Fruit fly (Drosophila melanogaster) whole organism, adult: ENCODE results near the gene Mip.

ENCODE experiments used
- CG11617 ChIP-seq: fragments of 200-800 bp; sonication (Bioruptor generic); optimal IDR thresholded peaks from 2 replicates; lab custom pipeline; 2017; ENCODE audit warnings: mild to moderate bottlenecking, missing biosample characterization, missing genetic modification reagents, missing genetic modification characterization
- CG12768 ChIP-seq: fragments of 200-800 bp; sonication (Bioruptor generic); optimal IDR thresholded peaks from 2 replicates; lab custom pipeline; 2017; ENCODE audit warnings: missing biosample characterization, missing genetic modification characterization, mild to moderate bottlenecking, moderate library complexity, missing genetic modification reagents
- CG14711 ChIP-seq: fragments of 200-800 bp; sonication (Bioruptor generic); optimal IDR thresholded peaks from 2 replicates; lab custom pipeline; 2018; ENCODE audit warnings: missing biosample characterization, mild to moderate bottlenecking, missing genetic modification characterization, moderate library complexity
- CG1620 ChIP-seq: fragments of 200-800 bp; sonication (Bioruptor generic); optimal IDR thresholded peaks from 2 replicates; lab custom pipeline; 2016; ENCODE audit warnings: missing biosample characterization, missing genetic modification characterization
- CG33017 ChIP-seq: fragments of 200-800 bp; sonication (Bioruptor generic); optimal IDR thresholded peaks from 2 replicates; lab custom pipeline; 2018; ENCODE audit warnings: missing biosample characterization, mild to moderate bottlenecking, missing genetic modification characterization, moderate library complexity
- CG5204 ChIP-seq: fragments of 200-800 bp; sonication (Bioruptor generic); optimal IDR thresholded peaks from 2 replicates; lab custom pipeline; 2016; ENCODE audit warnings: missing biosample characterization, missing genetic modification characterization
- Clk ChIP-seq: fragments of 200-800 bp; sonication (Bioruptor generic); optimal IDR thresholded peaks from 2 replicates; lab custom pipeline; 2017; ENCODE audit warnings: missing biosample characterization, missing genetic modification characterization
- Crg-1 ChIP-seq: fragments of 200-800 bp; sonication (Bioruptor generic); optimal IDR thresholded peaks from 2 replicates; lab custom pipeline; 2016; ENCODE audit warnings: missing biosample characterization, missing genetic modification characterization
- Hr96 ChIP-seq: fragments of 200-800 bp; sonication (Bioruptor generic); optimal IDR thresholded peaks from 2 replicates; lab custom pipeline; 2016; ENCODE audit warnings: missing biosample characterization, missing genetic modification characterization
- Mnt ChIP-seq: fragments of 200-800 bp; sonication (Bioruptor generic); optimal IDR thresholded peaks from 2 replicates; lab custom pipeline; 2016; ENCODE audit warnings: missing biosample characterization, mild to moderate bottlenecking, missing genetic modification characterization
- cic ChIP-seq: fragments of 200-800 bp; sonication (Bioruptor generic); optimal IDR thresholded peaks from 2 replicates; lab custom pipeline; 2017; ENCODE audit warnings: missing biosample characterization, mild to moderate bottlenecking, missing genetic modification characterization, moderate library complexity
- cnc ChIP-seq, 2 experiments: fragments of >200 bp; optimal IDR thresholded peaks; 2 replicates each; lab custom pipeline; 2017
- kay ChIP-seq: fragments of 200-800 bp; sonication (Bioruptor generic); peaks from one replicate; lab custom pipeline; 2016; ENCODE audit warnings: missing biosample characterization, missing genetic modification characterization, borderline replicate concordance
- tj ChIP-seq: fragments of 200-800 bp; sonication (Bioruptor generic); optimal IDR thresholded peaks from 3 replicates; lab custom pipeline; 2017; ENCODE audit warnings: missing biosample characterization, mild to moderate bottlenecking, missing genetic modification characterization, moderate library complexity

DNA sequence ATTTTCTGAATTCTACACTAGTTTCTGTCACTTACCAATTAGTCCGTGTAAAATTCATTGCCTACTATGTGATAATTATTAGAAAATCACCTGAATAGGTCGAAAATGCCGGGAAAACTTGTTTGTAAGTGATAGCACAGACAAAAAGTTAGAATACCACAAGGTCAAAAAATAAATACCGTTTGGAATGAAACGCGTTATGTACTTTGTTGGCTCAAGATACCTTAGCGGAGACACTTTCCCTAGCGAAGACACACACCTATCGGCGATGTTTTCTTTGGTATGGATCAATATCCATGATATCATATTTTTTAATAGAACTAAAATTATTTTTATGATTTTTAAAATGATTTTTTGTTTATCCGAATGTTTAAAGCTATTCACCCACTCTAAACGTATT lies 10.3 kb downstream of the Mip start, which contains the start of gene CG6479:
- TF ChIP-seq CG14711 (no peak), kay (no peak), tj (GFP tag; lab: Kevin White, UChicago) (no peak), Mnt (GFP tag; lab: Kevin White, UChicago) (no peak), Hr96 (GFP tag; lab: Kevin White, UChicago) (no peak), CG1620 (GFP tag; lab: Kevin White, UChicago) (no peak), CG11617 (GFP tag; lab: Kevin White, UChicago) (no peak), Clk (GFP tag; lab: Kevin White, UChicago) (no peak), CG5204 (GFP tag; lab: Kevin White, UChicago) (no peak), CG12768 (GFP tag; lab: Kevin White, UChicago) (no peak), Crg-1 (GFP tag; lab: Kevin White, UChicago) (no peak), CG33017 (no peak), cic (GFP tag; lab: Kevin White, UChicago) (no peak), cnc (optimal IDR thresholded peaks at IDR 0.05; lab: Kevin White, UChicago) (no peak)
